Fruit fly (Drosophila melanogaster) whole organism: ENCODE measurements around the gene per.

Experiments
- CG8478 ChIP-seq: fragments of >200 bp; optimal IDR thresholded peaks from 2 replicates; lab custom pipeline; 2018; ENCODE audit warnings: inconsistent platforms
- usp ChIP-seq: fragments of >200 bp; optimal IDR thresholded peaks from 2 replicates; lab custom pipeline; 2017; ENCODE audit warnings: missing biosample characterization, missing genetic modification characterization, mixed read lengths

The per gene

DNA sequence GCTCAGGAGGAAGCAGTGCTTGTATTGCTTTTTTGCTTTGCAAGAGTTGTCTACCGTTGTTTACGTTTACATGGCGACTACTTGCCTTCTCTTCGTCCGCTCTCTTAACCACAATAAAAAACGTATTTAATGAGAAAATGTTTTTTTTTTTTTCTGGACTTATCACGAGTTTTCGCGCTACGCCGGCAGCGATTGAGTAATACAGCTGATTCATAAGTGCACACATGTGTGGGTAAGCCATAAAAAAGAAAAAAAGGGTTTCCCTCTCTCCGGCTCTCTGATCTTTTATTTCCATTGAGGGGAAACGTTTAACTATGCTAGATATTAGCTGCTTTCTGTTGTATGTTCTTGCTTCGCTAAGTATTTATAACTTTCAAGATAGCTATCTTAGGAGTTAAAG lies 56.7 kb downstream of the per start:
- TF ChIP-seq usp (no peak), CG8478 (lab: Kevin White, UChicago) (no peak)
